Fruit fly (Drosophila melanogaster) whole organism, wandering third instar larva: ENCODE results near the gene CG10208.

Experiments
- Abd-B ChIP-seq: fragments of >200 bp; optimal IDR thresholded peaks from 2 replicates; lab custom pipeline; 2017; ENCODE audit warnings: missing biosample characterization, missing genetic modification characterization
- CG32264 ChIP-seq: fragments of 200-800 bp; sonication (Bioruptor generic); optimal IDR thresholded peaks from 2 replicates; lab custom pipeline; 2016; ENCODE audit warnings: missing biosample characterization, missing genetic modification characterization
- CG9705 ChIP-seq: fragments of 200-800 bp; sonication (Bioruptor generic); optimal IDR thresholded peaks from 2 replicates; lab custom pipeline; 2018; ENCODE audit warnings: missing biosample characterization, mild to moderate bottlenecking, missing genetic modification characterization
- CrebA ChIP-seq: fragments of 200-800 bp; sonication (Bioruptor generic); optimal IDR thresholded peaks from 2 replicates; lab custom pipeline; 2016; ENCODE audit warnings: missing biosample characterization, mild to moderate bottlenecking, missing genetic modification characterization, borderline replicate concordance
- Dfd ChIP-seq: fragments of >200 bp; optimal IDR thresholded peaks from 2 replicates; lab custom pipeline; 2017; ENCODE audit warnings: missing biosample characterization, missing genetic modification characterization
- Dif ChIP-seq: fragments of 200-275, 200-300 bp; sonication (Bioruptor generic); optimal IDR thresholded peaks from 2 replicates; lab custom pipeline; 2018; ENCODE audit warnings: missing biosample characterization, missing genetic modification characterization; ENCODE audit not compliant: partially characterized antibody
- GATAd ChIP-seq: sonication (Bioruptor generic); optimal IDR thresholded peaks from 2 replicates; lab custom pipeline; 2016; ENCODE audit warnings: missing biosample characterization, missing genetic modification characterization
- HLH106 ChIP-seq: fragments of 200-800 bp; optimal IDR thresholded peaks from 3 replicates; lab custom pipeline; 2019; ENCODE audit warnings: missing biosample characterization, mild to moderate bottlenecking, missing genetic modification characterization, moderate library complexity
- Hnf4 ChIP-seq: fragments of 200-800 bp; sonication (Bioruptor generic); optimal IDR thresholded peaks from 2 replicates; lab custom pipeline; 2016; ENCODE audit warnings: missing biosample characterization, mild to moderate bottlenecking, missing genetic modification characterization
- Hr78 ChIP-seq: fragments of >200 bp; optimal IDR thresholded peaks from 2 replicates; lab custom pipeline; 2017; ENCODE audit warnings: missing biosample characterization, missing genetic modification characterization
- Hr83 ChIP-seq: fragments of 200-300 bp; sonication (Bioruptor generic); optimal IDR thresholded peaks from 2 replicates; lab custom pipeline; 2016; ENCODE audit warnings: missing biosample characterization, mild to moderate bottlenecking, missing genetic modification characterization, moderate library complexity; ENCODE audit not compliant: poor library complexity, severe bottlenecking
- Jra ChIP-seq: sonication (Bioruptor generic); optimal IDR thresholded peaks from 2 replicates; lab custom pipeline; 2016; ENCODE audit warnings: missing biosample characterization, missing genetic modification characterization
- Mio ChIP-seq: sonication (Bioruptor generic); optimal IDR thresholded peaks from 2 replicates; lab custom pipeline; 2016; ENCODE audit warnings: missing biosample characterization, missing genetic modification characterization
- Myc ChIP-seq: fragments of >200 bp; optimal IDR thresholded peaks from 2 replicates; lab custom pipeline; 2017
- N ChIP-seq: fragments of >200 bp; optimal IDR thresholded peaks from 2 replicates; lab custom pipeline; 2018; ENCODE audit warnings: missing biosample characterization, missing external identifiers, missing genetic modification characterization
- OdsH ChIP-seq: fragments of 200-800 bp; sonication (Bioruptor generic); optimal IDR thresholded peaks from 2 replicates; lab custom pipeline; 2016; ENCODE audit warnings: missing biosample characterization, mild to moderate bottlenecking, missing genetic modification characterization
- Rel ChIP-seq, 2 experiments: fragments of 200-800 bp; sonication (Bioruptor generic) in 1 of 2; optimal IDR thresholded peaks; 2 replicates in 1 of 2; 3 replicates in 1 of 2; lab custom pipeline; 2016 to 2019; ENCODE audit warnings: mild to moderate bottlenecking in 2 of 2, missing biosample characterization in 2 of 2, missing genetic modification characterization in 2 of 2, moderate library complexity in 1 of 2
- Sp1 ChIP-seq: fragments of 200-800 bp; sonication (Bioruptor generic); optimal IDR thresholded peaks from 3 replicates; lab custom pipeline; 2019; ENCODE audit warnings: missing biosample characterization, mild to moderate bottlenecking, missing genetic modification characterization, moderate library complexity
- Vsx2 ChIP-seq: fragments of 200-300, 225-300 bp; sonication (Bioruptor generic); optimal IDR thresholded peaks from 2 replicates; lab custom pipeline; 2018; ENCODE audit warnings: missing biosample characterization, missing genetic modification characterization; ENCODE audit not compliant: partially characterized antibody
- br ChIP-seq: fragments of 200-800 bp; sonication (Bioruptor generic); optimal IDR thresholded peaks from 2 replicates; lab custom pipeline; 2016; ENCODE audit warnings: missing biosample characterization, missing genetic modification characterization
- brk ChIP-seq: fragments of 200-800 bp; sonication (Bioruptor generic); optimal IDR thresholded peaks from 2 replicates; lab custom pipeline; 2016; ENCODE audit warnings: missing biosample characterization, mild to moderate bottlenecking, missing genetic modification characterization
- dl ChIP-seq, 2 experiments: fragments of 175-275, 200-275 bp in 1 of 2; fragments of 200-275 bp in 1 of 2; sonication (Bioruptor generic); optimal IDR thresholded peaks; lab custom pipeline; 2018; ENCODE audit warnings: mild to moderate bottlenecking in 2 of 2, missing biosample characterization in 2 of 2, missing genetic modification characterization in 2 of 2, moderate library complexity in 2 of 2; ENCODE audit not compliant: partially characterized antibody in 2 of 2, insufficient read depth in 1 of 2
- dmrt93B ChIP-seq: fragments of 200-800 bp; sonication (Bioruptor generic); optimal IDR thresholded peaks from 2 replicates; lab custom pipeline; 2018; ENCODE audit warnings: missing biosample characterization, mild to moderate bottlenecking, missing genetic modification characterization
- dsf ChIP-seq: sonication (Bioruptor generic); optimal IDR thresholded peaks from 2 replicates; lab custom pipeline; 2016; ENCODE audit warnings: missing biosample characterization, missing genetic modification characterization, borderline replicate concordance
- ey ChIP-seq: fragments of 200-800 bp; sonication (Bioruptor generic); optimal IDR thresholded peaks from 2 replicates; lab custom pipeline; 2016; ENCODE audit warnings: missing biosample characterization, missing genetic modification characterization
- foxo ChIP-seq, 2 experiments: fragments of 200-800 bp; sonication (Bioruptor generic); optimal IDR thresholded peaks; 2 replicates in 1 of 2; 3 replicates in 1 of 2; lab custom pipeline; 2016 to 2017; ENCODE audit warnings: missing biosample characterization in 2 of 2, missing genetic modification characterization in 2 of 2
- fru ChIP-seq: fragments of 200-800 bp; sonication (Bioruptor generic); optimal IDR thresholded peaks from 3 replicates; lab custom pipeline; 2016; ENCODE audit warnings: missing biosample characterization, mild to moderate bottlenecking, missing genetic modification characterization
- h ChIP-seq: fragments of 200-800 bp; sonication (Bioruptor generic); optimal IDR thresholded peaks from 3 replicates; lab custom pipeline; 2016; ENCODE audit warnings: missing biosample characterization, mild to moderate bottlenecking, missing genetic modification characterization
- jim ChIP-seq: fragments of 175-275, 200-325 bp; sonication (Bioruptor generic); optimal IDR thresholded peaks from 2 replicates; lab custom pipeline; 2016; ENCODE audit warnings: missing biosample characterization, mild to moderate bottlenecking, missing genetic modification characterization
- lola ChIP-seq: fragments of >200 bp; optimal IDR thresholded peaks from 2 replicates; lab custom pipeline; 2017; ENCODE audit warnings: missing biosample characterization, missing genetic modification characterization
- pan ChIP-seq: fragments of >200 bp; optimal IDR thresholded peaks from 2 replicates; lab custom pipeline; 2017
- psq ChIP-seq: fragments of 200-800 bp; sonication (Bioruptor generic); optimal IDR thresholded peaks from 3 replicates; lab custom pipeline; 2017; ENCODE audit warnings: missing biosample characterization, mild to moderate bottlenecking, missing genetic modification characterization, moderate library complexity
- rgr ChIP-seq: fragments of 200-800 bp; sonication (Bioruptor generic); optimal IDR thresholded peaks from 3 replicates; lab custom pipeline; 2016; ENCODE audit warnings: missing biosample characterization, mild to moderate bottlenecking, missing genetic modification characterization
- sage ChIP-seq: fragments of 200-800 bp; sonication (Bioruptor generic); optimal IDR thresholded peaks from 2 replicates; lab custom pipeline; 2016; ENCODE audit warnings: missing biosample characterization, mild to moderate bottlenecking, missing genetic modification characterization
- sv ChIP-seq: fragments of 200-800 bp; sonication (Bioruptor generic); optimal IDR thresholded peaks from 3 replicates; lab custom pipeline; 2016; ENCODE audit warnings: missing biosample characterization, missing genetic modification characterization
- tai ChIP-seq: sonication (Bioruptor generic); optimal IDR thresholded peaks from 2 replicates; lab custom pipeline; 2016; ENCODE audit warnings: missing biosample characterization, missing genetic modification characterization
- usp ChIP-seq: fragments of >200 bp; optimal IDR thresholded peaks from 2 replicates; lab custom pipeline; 2017; ENCODE audit warnings: missing biosample characterization, missing genetic modification characterization
- woc ChIP-seq: sonication (Bioruptor generic); optimal IDR thresholded peaks from 2 replicates; lab custom pipeline; 2016; ENCODE audit warnings: missing biosample characterization, mild to moderate bottlenecking, missing genetic modification characterization

Gene CG10208

DNA sequence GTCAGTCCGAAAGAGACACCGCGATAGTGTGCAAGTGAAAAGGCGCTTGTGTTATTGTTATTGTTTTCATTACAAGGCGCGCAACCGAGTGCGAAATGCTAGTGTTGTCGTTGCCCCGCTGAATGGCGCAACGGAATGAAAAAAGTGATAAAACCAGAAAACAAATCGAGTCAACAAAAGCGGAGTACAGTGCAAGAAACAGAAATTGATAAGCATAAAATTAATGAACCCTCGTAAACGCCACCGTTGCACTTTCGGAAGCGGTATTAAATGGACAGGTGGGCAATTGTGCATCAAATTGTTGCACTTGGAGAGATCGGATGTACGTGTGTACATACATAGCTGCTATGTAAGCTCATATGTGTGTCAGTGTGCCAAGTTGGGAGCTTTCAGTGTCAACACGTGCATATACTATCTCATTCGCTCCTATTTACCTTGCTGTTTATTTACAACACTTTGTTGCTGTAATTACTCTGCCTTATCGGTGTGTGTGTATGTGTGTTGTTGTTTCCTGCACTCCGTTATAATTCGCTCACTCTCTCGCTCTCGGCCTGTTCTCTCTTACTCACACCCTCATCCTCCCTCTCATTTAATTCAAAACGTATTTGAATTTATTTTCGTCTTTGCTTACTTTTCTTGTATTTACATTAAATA lies 50.4 kb downstream of the CG10208 start:
- no peak for TF ChIP-seq Hr78 (GFP tag; lab: Kevin White, UChicago)
- peak; percentile 45 for TF ChIP-seq h
- no peak for TF ChIP-seq brk (GFP tag; lab: Kevin White, UChicago)
- no peak for TF ChIP-seq CrebA (GFP tag; lab: Kevin White, UChicago)
- peak; percentile 17 for TF ChIP-seq Jra (GFP tag; lab: Kevin White, UChicago)
- no peak for TF ChIP-seq jim (GFP tag; lab: Kevin White, UChicago)
- TF ChIP-seq woc (GFP tag; lab: Kevin White, UChicago) = no peak
- peak; percentile 34 for TF ChIP-seq sage (GFP tag; lab: Kevin White, UChicago)
- TF ChIP-seq Myc (lab: Kevin White, UChicago) = no peak
- TF ChIP-seq Abd-B (GFP tag; lab: Kevin White, UChicago) = no peak
- TF ChIP-seq Mio (GFP tag; lab: Kevin White, UChicago) = no peak
- no peak for TF ChIP-seq GATAd (GFP tag; lab: Kevin White, UChicago)
- TF ChIP-seq Rel (GFP tag; optimal IDR thresholded peaks at IDR 0.05; lab: Kevin White, UChicago) = no peak
- TF ChIP-seq Rel (tag; optimal IDR thresholded peaks at IDR 0.05; lab: Kevin White, UChicago) = no peak
- peak; percentile 51 for TF ChIP-seq tai (GFP tag; lab: Kevin White, UChicago)
- TF ChIP-seq Hr83 (GFP tag; lab: Kevin White, UChicago) = peak; percentile 70
- TF ChIP-seq foxo (GFP tag; optimal IDR thresholded peaks at IDR 0.05; lab: Kevin White, UChicago) = peak in 1 of 2 experiments; percentile 51
- TF ChIP-seq dmrt93B (GFP tag; lab: Kevin White, UChicago) = no peak
- peak; percentile 10 for TF ChIP-seq HLH106 (tag; lab: Kevin White, UChicago)
- no peak for TF ChIP-seq pan
- no peak for TF ChIP-seq dsf (GFP tag; lab: Kevin White, UChicago)
- no peak for TF ChIP-seq CG32264
- TF ChIP-seq Dif (GFP tag; lab: Kevin White, UChicago) = peak; percentile 74
- no peak for TF ChIP-seq lola
- TF ChIP-seq fru (GFP tag; lab: Kevin White, UChicago) = peak; percentile 24
- no peak for TF ChIP-seq sv
- TF ChIP-seq usp (GFP tag; lab: Kevin White, UChicago) = no peak
- TF ChIP-seq CG9705 (GFP tag; lab: Kevin White, UChicago) = no peak
- TF ChIP-seq ey = no peak
- no peak for TF ChIP-seq Dfd (GFP tag; lab: Kevin White, UChicago)
- no peak for TF ChIP-seq Vsx2 (GFP tag; lab: Kevin White, UChicago)
- peak; percentile 2 for TF ChIP-seq Sp1 (GFP tag; lab: Kevin White, UChicago)
- TF ChIP-seq dl (GFP tag; optimal IDR thresholded peaks at IDR 0.05; lab: Kevin White, UChicago; ENCODE audit: insufficient read depth in 1 of 2, partially characterized antibody in 2 of 2) = peak; percentile 22 to 38
- peak; percentile 15 for TF ChIP-seq rgr (GFP tag; lab: Kevin White, UChicago)
- no peak for TF ChIP-seq Hnf4 (GFP tag; lab: Kevin White, UChicago)
- no peak for TF ChIP-seq psq (GFP tag; lab: Kevin White, UChicago)
- TF ChIP-seq OdsH (GFP tag; lab: Kevin White, UChicago) = no peak
- TF ChIP-seq br (GFP tag; lab: Kevin White, UChicago) = peak; percentile 11
- no peak for TF ChIP-seq N (GFP tag; lab: Kevin White, UChicago)
- TF ChIP-seq, all 38 proteins: peak for 13
